Worm (Caenorhabditis elegans) whole organism, L2 larva: ENCODE measurements around the gene T28A11.3.

ENCODE experiments used
- F13H6.1 ChIP-seq: sonication (generic microtip); optimal IDR thresholded peaks from 2 replicates; lab custom pipeline; 2016; ENCODE audit warnings: missing genetic modification characterization, missing compliant biosample characterization
- blmp-1 ChIP-seq: sonication (generic microtip); optimal IDR thresholded peaks from 2 replicates; lab custom pipeline; 2017; ENCODE audit warnings: missing genetic modification characterization, mild to moderate bottlenecking, missing compliant biosample characterization, antibody characterized with exemption, moderate library complexity; ENCODE audit not compliant: insufficient read depth
- elt-3 ChIP-seq: sonication (generic microtip); optimal IDR thresholded peaks from 2 replicates; lab custom pipeline; 2017; ENCODE audit warnings: missing biosample characterization, missing genetic modification characterization
- mab-5 ChIP-seq: fragments of 150-350 bp; optimal IDR thresholded peaks from 2 replicates; lab custom pipeline; 2014; ENCODE audit warnings: missing biosample characterization, missing genetic modification characterization
- nhr-10 ChIP-seq: sonication (generic microtip); optimal IDR thresholded peaks from 2 replicates; lab custom pipeline; 2017; ENCODE audit warnings: missing biosample characterization, missing genetic modification characterization
- nhr-11 ChIP-seq: fragments of 150-350 bp; optimal IDR thresholded peaks from 2 replicates; lab custom pipeline; 2014; ENCODE audit warnings: missing biosample characterization, missing genetic modification characterization
- nhr-6 ChIP-seq: fragments of 150-350 bp; optimal IDR thresholded peaks from 2 replicates; lab custom pipeline; 2014; ENCODE audit warnings: missing biosample characterization, missing genetic modification characterization
- snpc-4 ChIP-seq: fragments of 150-350 bp; optimal IDR thresholded peaks from 2 replicates; lab custom pipeline; 2014; ENCODE audit warnings: missing biosample characterization, missing genetic modification characterization
- unc-39 ChIP-seq: fragments of 150-350 bp; optimal IDR thresholded peaks from 2 replicates; lab custom pipeline; 2014; ENCODE audit warnings: missing biosample characterization, missing genetic modification characterization
- unc-62 ChIP-seq: fragments of 150-350 bp; optimal IDR thresholded peaks from 2 replicates; lab custom pipeline; 2014; ENCODE audit warnings: missing biosample characterization, missing genetic modification reagents, missing genetic modification characterization
- zag-1 ChIP-seq: fragments of 150-350 bp; optimal IDR thresholded peaks from 2 replicates; lab custom pipeline; 2014; ENCODE audit warnings: missing biosample characterization, missing genetic modification characterization

DNA sequence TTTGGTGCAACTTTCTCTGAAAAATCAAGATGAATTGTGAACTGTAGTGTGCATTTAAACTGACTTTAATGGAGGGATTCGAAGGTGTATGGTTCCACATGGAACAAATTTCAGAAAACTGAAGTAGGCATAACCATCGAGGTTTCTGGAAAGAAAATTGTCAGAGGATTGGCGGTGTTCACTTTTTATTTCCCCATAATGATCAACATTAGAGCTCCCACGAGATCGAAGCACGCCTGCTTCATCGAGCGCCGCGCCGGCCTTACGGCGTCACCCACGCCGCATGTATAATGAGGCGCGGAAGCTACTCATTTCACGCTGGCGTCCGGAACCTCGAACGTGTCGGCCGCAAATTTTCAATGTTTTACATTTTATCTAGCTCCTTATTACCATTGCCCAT, 13.0 kb downstream of the T28A11.3 start:
- TF ChIP-seq snpc-4 (tag; lab: Kevin White, UChicago) (no peak), elt-3 (tag; lab: Kevin White, UChicago) (no peak), unc-39 (tag; lab: Kevin White, UChicago) (no peak), blmp-1 (no peak), F13H6.1 (tag; lab: Kevin White, UChicago) (no peak), zag-1 (tag; lab: Kevin White, UChicago) (no peak), mab-5 (tag; lab: Kevin White, UChicago) (no peak), nhr-10 (tag; lab: Kevin White, UChicago) (no peak), unc-62 (GFP tag; lab: Kevin White, UChicago) (no peak), nhr-6 (tag; lab: Kevin White, UChicago) (no peak), nhr-11 (tag; lab: Kevin White, UChicago) (no peak)
